Fruit fly (Drosophila melanogaster) whole organism, embryonic: ENCODE data around the gene CCDC53.
A peak's percentile ranks its signal among the peaks of the same experiment; 100 is the strongest.

Experiments
- Adf1 ChIP-seq: fragments of 200-800 bp; sonication (Bioruptor generic); IDR thresholded peaks from 2 replicates; pipeline ENCODE4 v1.3.6; 2022; ENCODE audit warnings: missing biosample characterization, missing genetic modification characterization
- BtbVII ChIP-seq: fragments of 200-800 bp; sonication (Bioruptor generic); optimal IDR thresholded peaks from 3 replicates; lab custom pipeline; 2017; ENCODE audit warnings: missing biosample characterization, mild to moderate bottlenecking, missing genetic modification characterization
- CG10274 ChIP-seq: fragments of 200-800 bp; sonication (Bioruptor generic); optimal IDR thresholded peaks from 3 replicates; lab custom pipeline; 2017; ENCODE audit warnings: missing biosample characterization, mild to moderate bottlenecking, missing genetic modification characterization
- CG10462 ChIP-seq: fragments of 200-800 bp; sonication (Bioruptor generic); optimal IDR thresholded peaks from 2 replicates; lab custom pipeline; 2016; ENCODE audit warnings: missing biosample characterization, missing genetic modification characterization
- CG10959 ChIP-seq: fragments of 200-800 bp; sonication (Bioruptor generic); IDR thresholded peaks from 2 replicates; pipeline ENCODE4 v1.3.6; 2022; ENCODE audit warnings: missing biosample characterization, missing genetic modification characterization
- CG11085 ChIP-seq: fragments of 200-800 bp; sonication (Bioruptor generic); IDR thresholded peaks from 2 replicates; pipeline ENCODE4 v1.3.6; 2022; ENCODE audit warnings: missing biosample characterization, missing genetic modification characterization
- CG13287 ChIP-seq: fragments of 200-800 bp; sonication (Bioruptor generic); IDR thresholded peaks from 2 replicates; pipeline ENCODE4 v1.3.6; 2022; ENCODE audit warnings: missing biosample characterization, missing genetic modification characterization; ENCODE audit not compliant: partially characterized antibody
- CG14014 ChIP-seq: fragments of 200-800 bp; sonication (Bioruptor generic); IDR thresholded peaks from 2 replicates; pipeline ENCODE4 v1.3.6; 2022; ENCODE audit warnings: missing biosample characterization, missing genetic modification characterization
- CG14441 ChIP-seq: fragments of 200-800 bp; sonication (Bioruptor generic); IDR thresholded peaks from 2 replicates; pipeline ENCODE4 v1.3.6; 2022; ENCODE audit warnings: missing biosample characterization, missing genetic modification characterization
- CG15269 ChIP-seq: fragments of 200-800 bp; sonication (Bioruptor generic); optimal IDR thresholded peaks from 2 replicates; lab custom pipeline; 2018; ENCODE audit warnings: missing biosample characterization, mild to moderate bottlenecking, missing genetic modification characterization, moderate library complexity
- CG15514 ChIP-seq: fragments of 200-800 bp; sonication (Bioruptor generic); optimal IDR thresholded peaks from 3 replicates; lab custom pipeline; 2017; ENCODE audit warnings: missing biosample characterization, missing genetic modification characterization, mild to moderate bottlenecking, moderate library complexity, missing genetic modification reagents
- CG1647 ChIP-seq: fragments of 200-800 bp; sonication (Bioruptor generic); optimal IDR thresholded peaks from 3 replicates; lab custom pipeline; 2016; ENCODE audit warnings: missing biosample characterization, missing genetic modification characterization
- CG2712 ChIP-seq: fragments of 200-800 bp; optimal IDR thresholded peaks from 3 replicates; lab custom pipeline; 2019; ENCODE audit warnings: missing biosample characterization, mild to moderate bottlenecking, missing genetic modification characterization, moderate library complexity
- CG32532 ChIP-seq: fragments of 200-800 bp; sonication (Bioruptor generic); IDR thresholded peaks from 2 replicates; pipeline ENCODE4 v1.3.6; 2022; ENCODE audit warnings: missing biosample characterization, missing genetic modification characterization
- CG3281 ChIP-seq: fragments of 200-800 bp; sonication (Bioruptor generic); optimal IDR thresholded peaks from 3 replicates; lab custom pipeline; 2017; ENCODE audit warnings: missing biosample characterization, mild to moderate bottlenecking, missing genetic modification characterization
- CG34422 ChIP-seq: fragments of 200-800 bp; sonication (Bioruptor generic); IDR thresholded peaks from 3 replicates; pipeline ENCODE4 v1.3.6; 2022; ENCODE audit warnings: missing biosample characterization, missing genetic modification characterization
- CG3726 ChIP-seq: fragments of 200-800 bp; sonication (Bioruptor generic); IDR thresholded peaks from 3 replicates; pipeline ENCODE4, ENCODE4 v1.3.6; 2022; ENCODE audit warnings: missing biosample characterization, missing genetic modification characterization
- CG4617 ChIP-seq: fragments of 200-800 bp; sonication (Bioruptor generic); optimal IDR thresholded peaks from 3 replicates; lab custom pipeline; 2016; ENCODE audit warnings: missing biosample characterization, missing genetic modification characterization, borderline replicate concordance
- CG7963 ChIP-seq: fragments of 200-800 bp; sonication (Bioruptor generic); IDR thresholded peaks from 3 replicates; pipeline ENCODE4 v1.3.6; 2022; ENCODE audit warnings: missing biosample characterization, missing genetic modification characterization; ENCODE audit not compliant: partially characterized antibody
- CG8359 ChIP-seq: fragments of 200-800 bp; sonication (Bioruptor generic); optimal IDR thresholded peaks from 2 replicates; lab custom pipeline; 2017; ENCODE audit warnings: missing biosample characterization, mild to moderate bottlenecking, missing genetic modification characterization, borderline replicate concordance
- CrebB ChIP-seq: fragments of 200-800 bp; sonication (Bioruptor generic); optimal IDR thresholded peaks from 3 replicates; lab custom pipeline; 2018; ENCODE audit warnings: missing biosample characterization, mild to moderate bottlenecking, missing genetic modification characterization
- Dbx ChIP-seq: fragments of 200-800 bp; sonication (Bioruptor generic); IDR thresholded peaks from 3 replicates; pipeline ENCODE4 v1.3.6; 2022; ENCODE audit warnings: missing biosample characterization, missing genetic modification characterization
- Lim3 ChIP-seq: fragments of 200-800 bp; sonication (Bioruptor generic); IDR thresholded peaks from 2 replicates; pipeline ENCODE4 v1.3.6; 2022; ENCODE audit warnings: missing biosample characterization, missing genetic modification characterization
- Neu2 ChIP-seq: fragments of 200-800 bp; sonication (Bioruptor generic); optimal IDR thresholded peaks from 3 replicates; lab custom pipeline; 2016; ENCODE audit warnings: missing biosample characterization, missing genetic modification characterization, borderline replicate concordance
- Optix ChIP-seq: fragments of 200-800 bp; sonication (Bioruptor generic); IDR thresholded peaks from 3 replicates; pipeline ENCODE4 v1.3.6; 2022; ENCODE audit warnings: missing biosample characterization, missing genetic modification characterization
- Side ChIP-seq: fragments of 200-800 bp; sonication (Bioruptor generic); optimal IDR thresholded peaks from 2 replicates; lab custom pipeline; 2016; ENCODE audit warnings: missing biosample characterization, missing genetic modification characterization
- Sox100B ChIP-seq: fragments of 200-800 bp; sonication (Bioruptor generic); optimal IDR thresholded peaks from 3 replicates; lab custom pipeline; 2018; ENCODE audit warnings: missing biosample characterization, mild to moderate bottlenecking, missing genetic modification characterization
- Spps ChIP-seq: fragments of 200-800 bp; sonication (Bioruptor generic); optimal IDR thresholded peaks from 2 replicates; lab custom pipeline; 2018; ENCODE audit warnings: missing biosample characterization, mild to moderate bottlenecking, missing genetic modification characterization
- Xrp1 ChIP-seq: fragments of 200-800 bp; sonication (Bioruptor generic); IDR thresholded peaks from 2 replicates; pipeline ENCODE4 v1.3.6; 2022; ENCODE audit warnings: missing biosample characterization, missing genetic modification characterization
- abd-A ChIP-seq: fragments of 200-800 bp; sonication (Bioruptor generic); optimal IDR thresholded peaks from 3 replicates; lab custom pipeline; 2019; ENCODE audit warnings: missing biosample characterization, mild to moderate bottlenecking, missing genetic modification characterization, moderate library complexity
- cad ChIP-seq: fragments of >200 bp; optimal IDR thresholded peaks from 2 replicates; lab custom pipeline; 2017; ENCODE audit warnings: missing biosample characterization, missing genetic modification characterization
- eyg ChIP-seq: fragments of 200-800 bp; sonication (Bioruptor generic); optimal IDR thresholded peaks from 3 replicates; lab custom pipeline; 2016; ENCODE audit warnings: missing biosample characterization, missing genetic modification characterization
- fd64A ChIP-seq: fragments of 200-800 bp; sonication (Bioruptor generic); optimal IDR thresholded peaks from 3 replicates; lab custom pipeline; 2018; ENCODE audit warnings: missing biosample characterization, mild to moderate bottlenecking, missing genetic modification characterization
- ftz-f1 ChIP-seq: fragments of 200-800 bp; sonication (Bioruptor generic); optimal IDR thresholded peaks from 2 replicates; lab custom pipeline; 2016; ENCODE audit warnings: missing biosample characterization, missing genetic modification characterization
- fu2 ChIP-seq: fragments of 200-800 bp; sonication (Bioruptor generic); optimal IDR thresholded peaks from 2 replicates; lab custom pipeline; 2016; ENCODE audit warnings: missing biosample characterization, missing genetic modification characterization
- her ChIP-seq: fragments of 200-800 bp; sonication (Bioruptor generic); optimal IDR thresholded peaks from 2 replicates; lab custom pipeline; 2016; ENCODE audit warnings: missing biosample characterization, missing genetic modification characterization
- hth ChIP-seq: fragments of >200 bp; optimal IDR thresholded peaks from 2 replicates; lab custom pipeline; 2017; ENCODE audit warnings: inconsistent platforms
- ind ChIP-seq: fragments of 200-800 bp; sonication (Bioruptor generic); optimal IDR thresholded peaks from 3 replicates; lab custom pipeline; 2016; ENCODE audit warnings: missing biosample characterization, missing genetic modification characterization
- jigr1 ChIP-seq: fragments of 200-800 bp; sonication (Bioruptor generic); IDR thresholded peaks from 3 replicates; pipeline ENCODE4 v1.3.6; 2022; ENCODE audit warnings: missing biosample characterization, missing genetic modification characterization
- kni ChIP-seq: fragments of 200-800 bp; sonication (Bioruptor generic); optimal IDR thresholded peaks from 3 replicates; lab custom pipeline; 2017; ENCODE audit warnings: mild to moderate bottlenecking, missing biosample characterization, missing genetic modification reagents, missing genetic modification characterization
- knrl ChIP-seq: fragments of 200-800 bp; sonication (Bioruptor generic); IDR thresholded peaks from 3 replicates; pipeline ENCODE4 v1.3.6; 2022; ENCODE audit warnings: missing biosample characterization, missing genetic modification characterization; ENCODE audit not compliant: partially characterized antibody
- oc ChIP-seq: fragments of 200-800 bp; sonication (Bioruptor generic); optimal IDR thresholded peaks from 2 replicates; lab custom pipeline; 2018; ENCODE audit warnings: missing biosample characterization, mild to moderate bottlenecking, missing genetic modification characterization, moderate library complexity
- onecut ChIP-seq: fragments of 200-800 bp; sonication (Bioruptor generic); IDR thresholded peaks from 2 replicates; pipeline ENCODE4 v1.3.6; 2022; ENCODE audit warnings: missing biosample characterization, missing genetic modification characterization
- otp ChIP-seq: fragments of 200-800 bp; sonication (Bioruptor generic); IDR thresholded peaks from 3 replicates; pipeline ENCODE4, ENCODE4 v1.3.6; 2022; ENCODE audit warnings: missing biosample characterization, missing genetic modification characterization
- pita ChIP-seq: fragments of 200-800 bp; sonication (Bioruptor generic); optimal IDR thresholded peaks from 2 replicates; lab custom pipeline; 2017; ENCODE audit warnings: missing biosample characterization, mild to moderate bottlenecking, missing genetic modification characterization
- schlank ChIP-seq: fragments of 200-800 bp; sonication (Bioruptor generic); optimal IDR thresholded peaks from 2 replicates; lab custom pipeline; 2018; ENCODE audit warnings: missing biosample characterization, mild to moderate bottlenecking, missing genetic modification characterization
- sim ChIP-seq: fragments of 200-800 bp; sonication (Bioruptor generic); IDR thresholded peaks from 2 replicates; pipeline ENCODE4 v1.3.6; 2022; ENCODE audit warnings: missing biosample characterization, missing genetic modification characterization
- sug ChIP-seq: fragments of 200-800 bp; optimal IDR thresholded peaks from 2 replicates; lab custom pipeline; 2019; ENCODE audit warnings: missing biosample characterization, mild to moderate bottlenecking, missing genetic modification characterization, moderate library complexity
- tgo ChIP-seq: fragments of 200-800 bp; sonication (Bioruptor generic); IDR thresholded peaks from 3 replicates; pipeline ENCODE4 v1.3.6; 2022; ENCODE audit warnings: missing biosample characterization, missing genetic modification characterization
- tin ChIP-seq: fragments of 200-800 bp; sonication (Bioruptor generic); optimal IDR thresholded peaks from 3 replicates; lab custom pipeline; 2016; ENCODE audit warnings: missing biosample characterization, missing genetic modification characterization
- tx ChIP-seq: fragments of 200-800 bp; sonication (Bioruptor generic); optimal IDR thresholded peaks from 2 replicates; lab custom pipeline; 2016; ENCODE audit warnings: missing biosample characterization, missing genetic modification characterization
- wor ChIP-seq: fragments of 200-800 bp; sonication (Bioruptor generic); IDR thresholded peaks from 2 replicates; pipeline ENCODE4 v1.3.6; 2022; ENCODE audit warnings: missing biosample characterization, missing genetic modification characterization

The CCDC53 gene

dm6 chr2L:8000578-8001040 is 40.3 kb upstream of the CCDC53 start (continued):
- peak; percentile 13 for TF ChIP-seq fu2 (GFP tag; lab: Kevin White, UChicago)
- no peak for TF ChIP-seq Spps (tag; lab: Kevin White, UChicago)
- TF ChIP-seq otp, result no peak
- no peak for TF ChIP-seq CG14441
- peak; percentile 12 for TF ChIP-seq ind (GFP tag; lab: Kevin White, UChicago)
- TF ChIP-seq CG4617 (GFP tag; lab: Kevin White, UChicago), result no peak
- TF ChIP-seq sug (tag; lab: Kevin White, UChicago), result no peak
- TF ChIP-seq schlank, result peak; percentile 40
- TF ChIP-seq knrl (GFP tag; lab: Robert Waterston, UW), result no peak
- peak; percentile 49 for TF ChIP-seq her
- no peak; the same call in 1 of the 2 replicates for TF ChIP-seq CG14014
- peak; percentile 69; the same call in 2 of the 3 replicates for TF ChIP-seq Dbx (GFP tag; lab: Robert Waterston, UW)
- no peak for TF ChIP-seq hth (lab: Kevin White, UChicago)
- no peak for TF ChIP-seq sim (GFP tag; lab: Robert Waterston, UW)
- TF ChIP-seq wor (GFP tag; lab: Robert Waterston, UW), result no peak
- no peak for TF ChIP-seq pita (GFP tag; lab: Kevin White, UChicago)
- TF ChIP-seq ftz-f1 (GFP tag; lab: Kevin White, UChicago), result peak; percentile 1
- no peak for TF ChIP-seq Side (GFP tag; lab: Kevin White, UChicago)
- peak; percentile 97 for TF ChIP-seq CG10274
- no peak for TF ChIP-seq CG10959
- TF ChIP-seq CG15269 (tag; lab: Kevin White, UChicago), result no peak
- TF ChIP-seq CG2712 (tag; lab: Kevin White, UChicago), result no peak
- 0 out of 3 replicates have a peak, but pooled peaks have one; percentile 30 for TF ChIP-seq CG34422 (GFP tag; lab: Robert Waterston, UW)
- TF ChIP-seq fd64A (GFP tag; lab: Kevin White, UChicago), result no peak
- TF ChIP-seq oc, result no peak
- no peak for TF ChIP-seq Optix
- peak; percentile 61 for TF ChIP-seq CG3281
- no peak for TF ChIP-seq kni
- TF ChIP-seq tin (GFP tag; lab: Kevin White, UChicago), result no peak
- no peak for TF ChIP-seq CG13287 (GFP tag; lab: Robert Waterston, UW)
- no peak for TF ChIP-seq Xrp1 (GFP tag; lab: Robert Waterston, UW)
- TF ChIP-seq Neu2 (GFP tag; lab: Kevin White, UChicago), result no peak
- TF ChIP-seq CrebB, result no peak
- TF ChIP-seq onecut (GFP tag; lab: Robert Waterston, UW), result no peak
- no peak for TF ChIP-seq CG8359 (GFP tag; lab: Kevin White, UChicago)
- no peak for TF ChIP-seq CG7963 (GFP tag; lab: Robert Waterston, UW)
- peak; percentile 71; the same call in 1 of the 2 replicates for TF ChIP-seq CG32532 (GFP tag; lab: Robert Waterston, UW)
- TF ChIP-seq CG1647, result no peak
- no peak for TF ChIP-seq Sox100B (GFP tag; lab: Kevin White, UChicago)
- TF ChIP-seq abd-A (tag; lab: Kevin White, UChicago), result no peak
- TF ChIP-seq Adf1 (GFP tag; lab: Robert Waterston, UW), result no peak
- peak; percentile 3 for TF ChIP-seq BtbVII (GFP tag; lab: Kevin White, UChicago)
- TF ChIP-seq tgo (GFP tag; lab: Robert Waterston, UW), result no peak
- no peak for TF ChIP-seq cad (GFP tag; lab: Kevin White, UChicago)
- TF ChIP-seq jigr1, result no peak
- TF ChIP-seq CG3726 (GFP tag; lab: Robert Waterston, UW), result no peak
- TF ChIP-seq CG15514, result peak; percentile 46
- no peak for TF ChIP-seq tx (GFP tag; lab: Kevin White, UChicago)
- TF ChIP-seq CG10462 (GFP tag; lab: Kevin White, UChicago), result no peak
- no peak for TF ChIP-seq Lim3 (GFP tag; lab: Robert Waterston, UW)
- no peak for TF ChIP-seq eyg
- TF ChIP-seq CG11085 (GFP tag; lab: Robert Waterston, UW), result no peak
